Worm (Caenorhabditis elegans): Measurements from ENCODE around the gene acly-2.

DNA sequence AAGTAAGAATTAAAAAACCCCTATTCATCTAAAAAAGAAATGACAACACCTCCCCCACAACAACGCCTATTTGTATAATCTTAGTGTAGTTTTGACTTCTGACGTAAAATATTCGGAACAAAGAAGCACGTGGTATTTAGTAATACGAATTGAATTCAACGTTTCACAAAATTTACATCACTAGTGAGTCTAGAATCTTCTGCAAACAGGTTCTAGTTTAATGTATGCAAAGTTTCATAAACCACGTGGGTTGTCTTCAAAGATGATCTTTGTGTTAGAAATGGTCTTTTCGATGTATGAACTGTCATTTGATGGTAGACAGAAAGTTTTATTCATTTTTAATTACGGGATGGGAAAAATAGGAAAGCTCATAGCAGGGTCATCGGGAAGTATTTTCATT, 43.1 kb upstream of the acly-2 start:
- TF ChIP-seq fkh-10 (GFP tag; optimal IDR thresholded peaks at IDR 0.05) (no peak), rnt-1 (tag; optimal IDR thresholded peaks at IDR 0.05) (no peak), tbx-2 (tag; optimal IDR thresholded peaks at IDR 0.05) (no peak), elt-2 (tag; optimal IDR thresholded peaks at IDR 0.05) (no peak), ceh-22 (tag; optimal IDR thresholded peaks at IDR 0.05) (no peak), ets-4 (tag; optimal IDR thresholded peaks at IDR 0.05) (no peak), K09A11.1 (tag; optimal IDR thresholded peaks at IDR 0.05; ENCODE audit: insufficient read depth) (no peak), ceh-24 (tag; optimal IDR thresholded peaks at IDR 0.05) (no peak), npax-4 (tag; optimal IDR thresholded peaks at IDR 0.05) (no peak), hlh-15 (tag; optimal IDR thresholded peaks at IDR 0.05) (no peak), che-1 (tag; optimal IDR thresholded peaks at IDR 0.05) (no peak), ceh-31 (tag; optimal IDR thresholded peaks at IDR 0.05) (no peak), hlh-30 (tag; optimal IDR thresholded peaks at IDR 0.05; ENCODE audit: insufficient read depth) (no peak)
